Worm (Caenorhabditis elegans) whole organism, late embryonic: Measurements from ENCODE around the gene dnj-26.

Experiments
- C08G9.2 ChIP-seq: sonication (generic microtip); optimal IDR thresholded peaks from 2 replicates; lab custom pipeline; 2016; ENCODE audit warnings: mild to moderate bottlenecking, missing genetic modification characterization, moderate library complexity, missing compliant biosample characterization
- K02D7.2 ChIP-seq: sonication (generic microtip); optimal IDR thresholded peaks from 2 replicates; lab custom pipeline; 2017; ENCODE audit warnings: mild to moderate bottlenecking, missing genetic modification characterization, missing compliant biosample characterization
- K09A11.1 ChIP-seq: sonication (generic microtip); optimal IDR thresholded peaks from 2 replicates; lab custom pipeline; 2017; ENCODE audit warnings: antibody characterized with exemption, mild to moderate bottlenecking, missing genetic modification characterization, missing compliant biosample characterization; ENCODE audit not compliant: insufficient read depth
- T23F11.4 ChIP-seq: fragments of 200-800 bp; sonication (Bioruptor generic); optimal IDR thresholded peaks from 2 replicates; lab custom pipeline; 2018; ENCODE audit warnings: mild to moderate bottlenecking, missing genetic modification characterization, missing compliant biosample characterization
- Y22D7AL.16 ChIP-seq: sonication (generic microtip); optimal IDR thresholded peaks from 2 replicates; lab custom pipeline; 2016; ENCODE audit warnings: missing genetic modification characterization, missing compliant biosample characterization
- ahr-1 ChIP-seq: sonication (generic microtip); optimal IDR thresholded peaks from 2 replicates; lab custom pipeline; 2016; ENCODE audit warnings: missing genetic modification characterization, missing compliant biosample characterization
- ama-1 ChIP-seq: fragments of 150-350 bp; optimal IDR thresholded peaks from 2 replicates; lab custom pipeline; 2014
- ceh-14 ChIP-seq: sonication (generic microtip); optimal IDR thresholded peaks from 2 replicates; lab custom pipeline; 2016; ENCODE audit warnings: missing genotype, missing genetic modification characterization, missing compliant biosample characterization
- ceh-18 ChIP-seq: sonication (generic microtip); optimal IDR thresholded peaks from 2 replicates; lab custom pipeline; 2016; ENCODE audit warnings: missing genetic modification characterization, missing compliant biosample characterization
- ceh-19 ChIP-seq: fragments of 200-800 bp; sonication (Bioruptor generic); optimal IDR thresholded peaks from 2 replicates; lab custom pipeline; 2018; ENCODE audit warnings: mild to moderate bottlenecking, missing genetic modification characterization, missing compliant biosample characterization
- ceh-2 ChIP-seq: sonication (generic microtip); optimal IDR thresholded peaks from 2 replicates; lab custom pipeline; 2016; ENCODE audit warnings: missing genotype, missing genetic modification characterization, missing compliant biosample characterization
- ceh-24 ChIP-seq: sonication (generic microtip); optimal IDR thresholded peaks from 2 replicates; lab custom pipeline; 2016; ENCODE audit warnings: mild to moderate bottlenecking, missing genetic modification characterization, missing compliant biosample characterization
- ceh-6 ChIP-seq: fragments of 200-800 bp; sonication (Bioruptor generic); optimal IDR thresholded peaks from 2 replicates; lab custom pipeline; 2018; ENCODE audit warnings: mild to moderate bottlenecking, missing genetic modification characterization, missing compliant biosample characterization
- ceh-9 ChIP-seq: sonication (generic microtip); optimal IDR thresholded peaks from 2 replicates; lab custom pipeline; 2016; ENCODE audit warnings: mild to moderate bottlenecking, missing genetic modification characterization, inconsistent platforms, missing compliant biosample characterization
- che-1 ChIP-seq: sonication (generic microtip); optimal IDR thresholded peaks from 2 replicates; lab custom pipeline; 2016; ENCODE audit warnings: mild to moderate bottlenecking, missing genetic modification characterization, missing compliant biosample characterization
- dve-1 ChIP-seq: sonication (generic microtip); optimal IDR thresholded peaks from 2 replicates; lab custom pipeline; 2017; ENCODE audit warnings: antibody characterized with exemption, mild to moderate bottlenecking, missing genetic modification characterization, missing compliant biosample characterization
- ets-4 ChIP-seq: sonication (generic microtip); optimal IDR thresholded peaks from 2 replicates; lab custom pipeline; 2016; ENCODE audit warnings: missing genetic modification characterization, missing compliant biosample characterization
- fax-1 ChIP-seq: sonication (generic microtip); optimal IDR thresholded peaks from 2 replicates; lab custom pipeline; 2016; ENCODE audit warnings: missing genotype, missing genetic modification characterization, missing compliant biosample characterization
- hlh-15 ChIP-seq: sonication (generic microtip); optimal IDR thresholded peaks from 2 replicates; lab custom pipeline; 2016; ENCODE audit warnings: missing genetic modification characterization, missing compliant biosample characterization
- hlh-30 ChIP-seq: sonication (generic microtip); optimal IDR thresholded peaks from 2 replicates; lab custom pipeline; 2017; ENCODE audit warnings: antibody characterized with exemption, missing genetic modification characterization, missing compliant biosample characterization; ENCODE audit not compliant: insufficient read depth
- hlh-6 ChIP-seq: sonication (generic microtip); optimal IDR thresholded peaks from 2 replicates; lab custom pipeline; 2016; ENCODE audit warnings: missing genotype, missing genetic modification characterization, missing compliant biosample characterization
- hlh-8 ChIP-seq: sonication (generic microtip); optimal IDR thresholded peaks from 2 replicates; lab custom pipeline; 2016; ENCODE audit warnings: missing genotype, missing genetic modification characterization, missing compliant biosample characterization
- lim-6 ChIP-seq: sonication (generic microtip); optimal IDR thresholded peaks from 2 replicates; lab custom pipeline; 2016; ENCODE audit warnings: missing genetic modification characterization, missing compliant biosample characterization
- lin-11 ChIP-seq: fragments of 200-800 bp; sonication (Bioruptor generic); optimal IDR thresholded peaks from 2 replicates; lab custom pipeline; 2018; ENCODE audit warnings: mild to moderate bottlenecking, missing genetic modification characterization, missing compliant biosample characterization
- madf-2 ChIP-seq: sonication (generic microtip); optimal IDR thresholded peaks from 2 replicates; lab custom pipeline; 2017; ENCODE audit warnings: missing genetic modification characterization, missing compliant biosample characterization
- nfya-1 ChIP-seq: sonication (generic microtip); optimal IDR thresholded peaks from 2 replicates; lab custom pipeline; 2017; ENCODE audit warnings: missing genetic modification characterization, mild to moderate bottlenecking, missing compliant biosample characterization, antibody characterized with exemption, moderate library complexity
- npax-4 ChIP-seq: sonication (generic microtip); optimal IDR thresholded peaks from 2 replicates; lab custom pipeline; 2016; ENCODE audit warnings: missing genetic modification characterization, missing compliant biosample characterization
- odd-2 ChIP-seq: sonication (generic microtip); optimal IDR thresholded peaks from 2 replicates; lab custom pipeline; 2017; ENCODE audit warnings: antibody characterized with exemption, mild to moderate bottlenecking, missing genetic modification characterization, missing compliant biosample characterization
- pat-9 ChIP-seq: fragments of 200-800 bp; sonication (Bioruptor generic); optimal IDR thresholded peaks from 2 replicates; lab custom pipeline; 2018; ENCODE audit warnings: mild to moderate bottlenecking, missing genetic modification characterization, moderate library complexity, missing compliant biosample characterization
- pax-1 ChIP-seq: fragments of 150-350 bp; optimal IDR thresholded peaks from 2 replicates; lab custom pipeline; 2014; ENCODE audit warnings: missing biosample characterization, missing genetic modification characterization
- pha-2 ChIP-seq: sonication (generic microtip); optimal IDR thresholded peaks from 2 replicates; lab custom pipeline; 2017; ENCODE audit warnings: mild to moderate bottlenecking, missing genetic modification characterization, missing compliant biosample characterization
- pha-4 ChIP-seq: fragments of 150-350 bp; optimal IDR thresholded peaks from 2 replicates; lab custom pipeline; 2018; ENCODE audit warnings: missing biosample characterization, missing genetic modification reagents, missing genetic modification characterization
- pqm-1 ChIP-seq: sonication (generic microtip); optimal IDR thresholded peaks from 2 replicates; lab custom pipeline; 2016; ENCODE audit warnings: missing genetic modification characterization, missing compliant biosample characterization
- pros-1 ChIP-seq: fragments of 150-350 bp; optimal IDR thresholded peaks from 2 replicates; lab custom pipeline; 2014; ENCODE audit warnings: missing biosample characterization, missing genetic modification reagents, missing genetic modification characterization
- ref-2 ChIP-seq: sonication (generic microtip); optimal IDR thresholded peaks from 2 replicates; lab custom pipeline; 2016; ENCODE audit warnings: missing genetic modification characterization, missing compliant biosample characterization
- rnt-1 ChIP-seq: sonication (generic microtip); optimal IDR thresholded peaks from 2 replicates; lab custom pipeline; 2016; ENCODE audit warnings: missing genetic modification characterization, missing compliant biosample characterization
- sdc-2 ChIP-seq: sonication (generic microtip); optimal IDR thresholded peaks from 2 replicates; lab custom pipeline; 2016; ENCODE audit warnings: missing genotype, missing genetic modification characterization, missing compliant biosample characterization
- sox-2 ChIP-seq: fragments of 200-800 bp; sonication (Bioruptor generic); IDR thresholded peaks from 2 replicates; pipeline ENCODE4 v1.3.6; 2022; ENCODE audit warnings: missing genetic modification reagents, missing genetic modification characterization, missing compliant biosample characterization
- sox-4 ChIP-seq: sonication (generic microtip); optimal IDR thresholded peaks from 2 replicates; lab custom pipeline; 2017; ENCODE audit warnings: mild to moderate bottlenecking, missing genetic modification characterization, inconsistent platforms, missing compliant biosample characterization
- syd-9 ChIP-seq: sonication (generic microtip); optimal IDR thresholded peaks from 2 replicates; lab custom pipeline; 2016; ENCODE audit warnings: mild to moderate bottlenecking, missing genetic modification characterization, moderate library complexity, missing compliant biosample characterization
- unc-86 ChIP-seq: sonication (generic microtip); optimal IDR thresholded peaks from 2 replicates; lab custom pipeline; 2016; ENCODE audit warnings: missing genetic modification characterization, missing compliant biosample characterization
- zip-5 ChIP-seq: sonication (generic microtip); optimal IDR thresholded peaks from 2 replicates; lab custom pipeline; 2016; ENCODE audit warnings: missing genetic modification characterization, missing compliant biosample characterization

Gene dnj-26

ce11 chrIV:12208984-12209676 lies 43.3 kb downstream of the dnj-26 start, which contains the start of the genes marb-1 and F35G2.3:
Gene marb-1, minus strand, starts transcription at chrIV:12209010.
Gene F35G2.3, plus strand, starts transcription at chrIV:12209626.
- TF ChIP-seq pha-4 (no peak), hlh-6 (no peak), nfya-1 (tag; lab: Kevin White, UChicago) (no peak), rnt-1 (tag; lab: Kevin White, UChicago) (no peak)

- no peak for TF ChIP-seq sdc-2
- no peak for TF ChIP-seq ceh-18 (tag; lab: Kevin White, UChicago)
- no peak for TF ChIP-seq madf-2
- TF ChIP-seq npax-4 (tag; lab: Kevin White, UChicago): no peak
- no peak for TF ChIP-seq pha-2 (tag; lab: Kevin White, UChicago)
- no peak for TF ChIP-seq hlh-30 (tag; lab: Kevin White, UChicago)
- no peak for TF ChIP-seq hlh-8 (tag; lab: Kevin White, UChicago)
- TF ChIP-seq pros-1 (tag; lab: Kevin White, UChicago): no peak
- TF ChIP-seq ceh-2 (tag; lab: Kevin White, UChicago): no peak
- TF ChIP-seq pha-4: no peak
- TF ChIP-seq fax-1: no peak
- no peak for TF ChIP-seq ama-1
- no peak for TF ChIP-seq Y22D7AL.16 (tag; lab: Kevin White, UChicago)
- TF ChIP-seq T23F11.4 (GFP tag; lab: Kevin White, UChicago): no peak
- TF ChIP-seq pax-1 (tag; lab: Kevin White, UChicago): no peak
- TF ChIP-seq ceh-9 (tag; lab: Kevin White, UChicago): no peak
- TF ChIP-seq syd-9: no peak
- TF ChIP-seq, all 69 proteins: peak for 0
Observed at ce11 chrIV:12207873-12208272, 44.6 kb downstream of the dnj-26 start.

ce11 chrIV:12207454-12207853 lies 45.0 kb downstream of the dnj-26 start:
- TF ChIP-seq che-1 (tag; lab: Kevin White, UChicago): no peak
- no peak for TF ChIP-seq unc-86
- no peak for TF ChIP-seq pha-4

ce11 chrIV:12203968-12204367 lies 48.5 kb downstream of the dnj-26 start:
- TF ChIP-seq ets-4 (tag; lab: Kevin White, UChicago): no peak
- no peak for TF ChIP-seq zip-5 (tag; lab: Kevin White, UChicago)
- TF ChIP-seq hlh-6: no peak
- TF ChIP-seq ceh-19 (GFP tag; lab: Kevin White, UChicago): no peak
- no peak for TF ChIP-seq C08G9.2 (tag; lab: Kevin White, UChicago)
- TF ChIP-seq odd-2 (tag; lab: Kevin White, UChicago): no peak
- TF ChIP-seq K09A11.1 (tag; lab: Kevin White, UChicago): no peak
- no peak for TF ChIP-seq sox-4 (tag; lab: Kevin White, UChicago)
- TF ChIP-seq lin-11 (tag; lab: Kevin White, UChicago): no peak
- TF ChIP-seq ceh-9 (tag; lab: Kevin White, UChicago): no peak
- TF ChIP-seq ahr-1 (tag; lab: Kevin White, UChicago): no peak
- TF ChIP-seq madf-2: no peak
- no peak for TF ChIP-seq lim-6 (tag; lab: Kevin White, UChicago)

ce11 chrIV:12202949-12203348 lies 49.5 kb downstream of the dnj-26 start, which contains the start of gene F35G2.1:
Gene F35G2.1, plus strand, starts transcription at chrIV:12203249.
- TF ChIP-seq ceh-6: no peak
- TF ChIP-seq pat-9 (tag; lab: Kevin White, UChicago): no peak
- no peak for TF ChIP-seq ama-1
- TF ChIP-seq npax-4 (tag; lab: Kevin White, UChicago): no peak
- no peak for TF ChIP-seq ceh-24 (tag; lab: Kevin White, UChicago)
- TF ChIP-seq ref-2: no peak
- no peak for TF ChIP-seq nfya-1 (tag; lab: Kevin White, UChicago)
- no peak for TF ChIP-seq K02D7.2 (tag; lab: Kevin White, UChicago)
- TF ChIP-seq hlh-30 (tag; lab: Kevin White, UChicago): no peak
- TF ChIP-seq syd-9: no peak
- TF ChIP-seq K09A11.1 (tag; lab: Kevin White, UChicago): no peak
- TF ChIP-seq sox-2: no peak
- TF ChIP-seq ceh-14 (tag; lab: Kevin White, UChicago): no peak
- TF ChIP-seq zip-5 (tag; lab: Kevin White, UChicago): no peak
- TF ChIP-seq pqm-1 (tag; lab: Kevin White, UChicago): no peak
- TF ChIP-seq hlh-15 (tag; lab: Kevin White, UChicago): no peak
- TF ChIP-seq dve-1 (tag; lab: Kevin White, UChicago): no peak
